Worm (Caenorhabditis elegans) whole organism, young adult: ENCODE measurements around the gene tra-2.

Experiments
- F22D6.2 ChIP-seq: sonication (generic microtip); optimal IDR thresholded peaks from 2 replicates; lab custom pipeline; 2016; ENCODE audit warnings: mild to moderate bottlenecking, missing genetic modification characterization, missing compliant biosample characterization
- ama-1 ChIP-seq, 3 experiments: fragments of 150-350 bp in 1 of 3; sonication (generic microtip) in 2 of 3; optimal IDR thresholded peaks; 2 replicates each; lab custom pipeline; 2014 to 2018; ENCODE audit warnings: missing biosample characterization in 2 of 3, missing genetic modification characterization in 2 of 3, missing genetic modification reagents in 2 of 3
- aptf-3 ChIP-seq: fragments of 200-800 bp; sonication (Bioruptor generic); IDR thresholded peaks from 2 replicates; pipeline ENCODE4 v1.3.6; 2022; ENCODE audit warnings: missing genetic modification characterization, missing compliant biosample characterization
- ceh-40 ChIP-seq: fragments of 200-800 bp; sonication (Bioruptor generic); IDR thresholded peaks from 2 replicates; pipeline ENCODE4 v1.3.6; 2022; ENCODE audit warnings: missing genetic modification characterization, missing compliant biosample characterization
- ekl-4 ChIP-seq: fragments of 200-800 bp; sonication (Bioruptor generic); IDR thresholded peaks from 2 replicates; pipeline ENCODE4 v1.3.6; 2022; ENCODE audit warnings: missing genetic modification reagents, missing genetic modification characterization, missing compliant biosample characterization

- TF ChIP-seq aptf-3 (GFP tag; lab: Robert Waterston, UW) = no peak
- no peak for TF ChIP-seq F22D6.2 (tag; lab: Kevin White, UChicago)
- no peak for TF ChIP-seq ama-1 (optimal IDR thresholded peaks at IDR 0.05; lab: Kevin White, UChicago)
- TF ChIP-seq ama-1 (GFP tag; optimal IDR thresholded peaks at IDR 0.05; lab: Kevin White, UChicago) = no peak
- no peak for TF ChIP-seq ekl-4 (GFP tag; lab: Robert Waterston, UW)
- TF ChIP-seq ceh-40 = no peak
Observed at ce11 chrII:6935975-6936374, 29.5 kb downstream of the tra-2 start.
